Fruit fly (Drosophila melanogaster) whole organism, pupa: ENCODE results near the gene Bet1.
A peak's percentile ranks its signal among the peaks of the same experiment; 100 is the strongest.

ENCODE experiments used
- CG12605 ChIP-seq: fragments of 200-800 bp; sonication (Bioruptor generic); IDR thresholded peaks from 2 replicates; pipeline ENCODE4 v1.3.6; 2022; ENCODE audit warnings: missing biosample characterization, missing genetic modification characterization
- CG32121 ChIP-seq: fragments of 200-800 bp; sonication (Bioruptor generic); IDR thresholded peaks from 2 replicates; pipeline ENCODE4 v1.3.6; 2022; ENCODE audit warnings: missing biosample characterization, missing genetic modification characterization
- CG8301 ChIP-seq: fragments of 200-800 bp; sonication (Bioruptor generic); optimal IDR thresholded peaks from 2 replicates; lab custom pipeline; 2018; ENCODE audit warnings: missing biosample characterization, mild to moderate bottlenecking, missing genetic modification characterization
- CG9948 ChIP-seq: fragments of 200-800 bp; sonication (Bioruptor generic); optimal IDR thresholded peaks from 2 replicates; lab custom pipeline; 2018; ENCODE audit warnings: missing biosample characterization, mild to moderate bottlenecking, missing genetic modification characterization, moderate library complexity
- D1 ChIP-seq: fragments of 200-800 bp; sonication (Bioruptor generic); optimal IDR thresholded peaks from 2 replicates; lab custom pipeline; 2018; ENCODE audit warnings: missing biosample characterization, mild to moderate bottlenecking, missing genetic modification characterization, moderate library complexity
- Ets98B ChIP-seq: fragments of 200-800 bp; sonication (Bioruptor generic); IDR thresholded peaks from 2 replicates; pipeline ENCODE4 v1.3.6; 2022; ENCODE audit warnings: missing biosample characterization, missing genetic modification characterization
- Pif1B ChIP-seq: fragments of 200-800 bp; sonication (Bioruptor generic); optimal IDR thresholded peaks from 3 replicates; lab custom pipeline; 2016; ENCODE audit warnings: missing biosample characterization, missing genetic modification characterization
- Snoo ChIP-seq: fragments of 200-800 bp; sonication (Bioruptor generic); optimal IDR thresholded peaks from 3 replicates; lab custom pipeline; 2017; ENCODE audit warnings: missing biosample characterization, mild to moderate bottlenecking, missing genetic modification characterization, inconsistent platforms
- fd96Ca ChIP-seq: fragments of 200-800 bp; sonication (Bioruptor generic); IDR thresholded peaks from 3 replicates; pipeline ENCODE4 v1.3.6; 2022; ENCODE audit warnings: missing biosample characterization, missing genetic modification characterization

Gene Bet1

dm6 chr3L:19294235-19294612 lies 33.0 kb downstream of the Bet1 start, which contains the start of gene fal:
fal (plus strand) TSS chr3L:19294564.
- TF ChIP-seq Snoo (tag; lab: Kevin White, UChicago) = no peak
- TF ChIP-seq CG12605 = no peak

- TF ChIP-seq CG9948 (tag; lab: Kevin White, UChicago) = no peak
- peak; percentile 32 for TF ChIP-seq Pif1B (GFP tag; lab: Kevin White, UChicago)
- peak; percentile 36 for TF ChIP-seq D1 (tag; lab: Kevin White, UChicago)
- TF ChIP-seq Ets98B = peak; percentile 33; the same call in 1 of the 2 replicates
- TF ChIP-seq CG32121 (GFP tag; lab: Robert Waterston, UW) = peak; percentile 55
- TF ChIP-seq fd96Ca (GFP tag; lab: Robert Waterston, UW) = no peak; the same call in 2 of the 3 replicates
- peak; percentile 55 for TF ChIP-seq CG8301 (tag; lab: Kevin White, UChicago)
Observed at dm6 chr3L:19294613-19295299, 33.6 kb downstream of the Bet1 start.
